Worm (Caenorhabditis elegans) whole organism, young adult: ENCODE results near the gene pigk-1.

Experiments used
- F22D6.2 ChIP-seq: sonication (generic microtip); optimal IDR thresholded peaks from 2 replicates; lab custom pipeline; 2016; ENCODE audit warnings: mild to moderate bottlenecking, missing genetic modification characterization, missing compliant biosample characterization
- F23B12.7 ChIP-seq: sonication (generic microtip); optimal IDR thresholded peaks from 2 replicates; lab custom pipeline; 2017; ENCODE audit warnings: missing genetic modification characterization, mild to moderate bottlenecking, missing compliant biosample characterization, antibody characterized with exemption, moderate library complexity; ENCODE audit not compliant: insufficient read depth
- F39B2.1 ChIP-seq: fragments of 200-800 bp; sonication (Bioruptor generic); IDR thresholded peaks from 2 replicates; pipeline ENCODE4 v1.3.6; 2022; ENCODE audit warnings: missing genetic modification reagents, missing genetic modification characterization, missing compliant biosample characterization
- F49E8.2 ChIP-seq: sonication (generic microtip); optimal IDR thresholded peaks from 3 replicates; lab custom pipeline; 2017; ENCODE audit warnings: missing genetic modification characterization, mild to moderate bottlenecking, missing compliant biosample characterization, antibody characterized with exemption, moderate library complexity; ENCODE audit not compliant: insufficient read depth
- T07F8.4 ChIP-seq: sonication (generic microtip); optimal IDR thresholded peaks from 2 replicates; lab custom pipeline; 2016; ENCODE audit warnings: mild to moderate bottlenecking, missing genetic modification characterization, moderate library complexity, missing compliant biosample characterization
- T26A5.8 ChIP-seq: sonication (generic microtip); optimal IDR thresholded peaks from 2 replicates; lab custom pipeline; 2016; ENCODE audit warnings: missing genetic modification characterization, missing compliant biosample characterization
- Y79H2A.3 ChIP-seq: fragments of 200-800 bp; sonication (Bioruptor generic); conservative IDR thresholded peaks from 2 replicates; pipeline ENCODE4 v1.3.6; 2022; ENCODE audit warnings: missing genetic modification reagents, missing genetic modification characterization, missing compliant biosample characterization
- ZK185.1 ChIP-seq: sonication (generic microtip); optimal IDR thresholded peaks from 2 replicates; lab custom pipeline; 2016; ENCODE audit warnings: mild to moderate bottlenecking, missing genetic modification characterization, missing compliant biosample characterization; ENCODE audit not compliant: poor library complexity, severe bottlenecking
- ama-1 ChIP-seq, 3 experiments: fragments of 150-350 bp in 1 of 3; sonication (generic microtip) in 2 of 3; optimal IDR thresholded peaks; 2 replicates each; lab custom pipeline; 2014 to 2018; ENCODE audit warnings: missing biosample characterization in 2 of 3, missing genetic modification characterization in 2 of 3, missing genetic modification reagents in 2 of 3
- attf-6 ChIP-seq: fragments of 200-800 bp; sonication (Bioruptor generic); IDR thresholded peaks from 2 replicates; pipeline ENCODE4 v1.3.6; 2022; ENCODE audit warnings: missing genetic modification reagents, missing genetic modification characterization, missing compliant biosample characterization
- bed-1 ChIP-seq: fragments of 200-800 bp; sonication (Bioruptor generic); IDR thresholded peaks from 2 replicates; pipeline ENCODE4 v1.3.6; 2022; ENCODE audit warnings: missing genetic modification reagents, missing genetic modification characterization, missing compliant biosample characterization
- bed-2 ChIP-seq: fragments of 200-800 bp; sonication (Bioruptor generic); IDR thresholded peaks from 2 replicates; pipeline ENCODE4 v1.3.6; 2022; ENCODE audit warnings: missing genetic modification reagents, missing genetic modification characterization, missing compliant biosample characterization
- ccch-3 ChIP-seq: fragments of 200-800 bp; sonication (Bioruptor generic); optimal IDR thresholded peaks from 2 replicates; lab custom pipeline; 2018; ENCODE audit warnings: mild to moderate bottlenecking, missing genetic modification characterization, missing compliant biosample characterization
- cebp-1 ChIP-seq, 2 experiments: fragments of 200-800 bp in 1 of 2; sonication (Bioruptor generic) in 1 of 2; sonication (generic microtip) in 1 of 2; IDR thresholded peaks in 1 of 2; optimal IDR thresholded peaks in 1 of 2; 2 replicates each; pipeline versions ENCODE4 v1.3.6 to Lab custom; 2017 to 2022; ENCODE audit warnings: missing compliant biosample characterization in 2 of 2, missing genetic modification characterization in 2 of 2, mild to moderate bottlenecking in 1 of 2, missing genetic modification reagents in 1 of 2, moderate library complexity in 1 of 2
- ceh-91 ChIP-seq: fragments of 200-800 bp; sonication (Bioruptor generic); IDR thresholded peaks from 2 replicates; pipeline ENCODE4 v1.3.6; 2022; ENCODE audit warnings: missing genetic modification reagents, missing genetic modification characterization, missing compliant biosample characterization
- dox-1 ChIP-seq: fragments of 200-800 bp; sonication (Bioruptor generic); IDR thresholded peaks from 2 replicates; pipeline ENCODE4 v1.3.6; 2022; ENCODE audit warnings: missing genetic modification reagents, missing genetic modification characterization, missing compliant biosample characterization
- dpff-1 ChIP-seq: sonication (generic microtip); optimal IDR thresholded peaks from 2 replicates; lab custom pipeline; 2017; ENCODE audit warnings: mild to moderate bottlenecking, missing genetic modification characterization, missing compliant biosample characterization
- egl-18 ChIP-seq: fragments of 200-800 bp; sonication (Bioruptor generic); IDR thresholded peaks from 2 replicates; pipeline ENCODE4 v1.3.6; 2022; ENCODE audit warnings: missing genetic modification reagents, missing genetic modification characterization, missing compliant biosample characterization
- ets-4 ChIP-seq: fragments of 200-800 bp; sonication (Bioruptor generic); optimal IDR thresholded peaks from 2 replicates; lab custom pipeline; 2018; ENCODE audit warnings: mild to moderate bottlenecking, missing genetic modification characterization, missing compliant biosample characterization
- fkh-3 ChIP-seq: sonication (generic microtip); optimal IDR thresholded peaks from 2 replicates; lab custom pipeline; 2016; ENCODE audit warnings: mild to moderate bottlenecking, missing genetic modification characterization, missing compliant biosample characterization
- gei-17 ChIP-seq: fragments of 200-800 bp; sonication (Bioruptor generic); optimal IDR thresholded peaks from 2 replicates; lab custom pipeline; 2018; ENCODE audit warnings: mild to moderate bottlenecking, missing genetic modification characterization, missing compliant biosample characterization
- hlh-12 ChIP-seq: sonication (generic microtip); optimal IDR thresholded peaks from 2 replicates; lab custom pipeline; 2016; ENCODE audit warnings: missing genetic modification characterization, missing compliant biosample characterization
- hmg-20 ChIP-seq: fragments of 200-800 bp; sonication (Bioruptor generic); IDR thresholded peaks from 2 replicates; pipeline ENCODE4 v1.3.6; 2022; ENCODE audit warnings: missing genetic modification reagents, missing genetic modification characterization, missing compliant biosample characterization
- lin-35 ChIP-seq, 3 experiments: fragments of 150-350 bp in 2 of 3; sonication (generic microtip) in 1 of 3; optimal IDR thresholded peaks; 2 replicates each; lab custom pipeline; 2014 to 2018; ENCODE audit warnings: missing biosample characterization in 3 of 3, missing genetic modification characterization in 3 of 3, missing genetic modification reagents in 3 of 3
- madf-3 ChIP-seq: fragments of 200-800 bp; sonication (Bioruptor generic); IDR thresholded peaks from 2 replicates; pipeline ENCODE4 v1.3.6; 2022; ENCODE audit warnings: missing genetic modification reagents, missing genetic modification characterization, missing compliant biosample characterization
- mcd-1 ChIP-seq: fragments of 200-800 bp; sonication (Bioruptor generic); IDR thresholded peaks from 2 replicates; pipeline ENCODE4 v1.3.6; 2022; ENCODE audit warnings: missing genetic modification reagents, missing genetic modification characterization, missing compliant biosample characterization
- mel-28 ChIP-seq: sonication (generic microtip); optimal IDR thresholded peaks from 2 replicates; lab custom pipeline; 2016; ENCODE audit warnings: borderline replicate concordance, mild to moderate bottlenecking, missing genetic modification characterization, missing compliant biosample characterization
- nfyb-1 ChIP-seq: fragments of 200-800 bp; sonication (Bioruptor generic); IDR thresholded peaks from 2 replicates; pipeline ENCODE4 v1.3.6; 2022; ENCODE audit warnings: missing genetic modification reagents, missing genetic modification characterization, missing compliant biosample characterization
- nhr-179 ChIP-seq: sonication (generic microtip); optimal IDR thresholded peaks from 2 replicates; lab custom pipeline; 2016; ENCODE audit warnings: mild to moderate bottlenecking, missing genetic modification characterization, missing compliant biosample characterization
- nhr-27 ChIP-seq: fragments of 200-800 bp; sonication (Bioruptor generic); optimal IDR thresholded peaks from 2 replicates; lab custom pipeline; 2018; ENCODE audit warnings: mild to moderate bottlenecking, missing genetic modification characterization, moderate library complexity, missing compliant biosample characterization
- pbrm-1 ChIP-seq: fragments of 200-800 bp; sonication (Bioruptor generic); IDR thresholded peaks from 2 replicates; pipeline ENCODE4 v1.3.6; 2022; ENCODE audit warnings: missing genetic modification reagents, missing genetic modification characterization, missing compliant biosample characterization
- rcor-1 ChIP-seq: fragments of 200-800 bp; sonication (Bioruptor generic); IDR thresholded peaks from 2 replicates; pipeline ENCODE4 v1.3.6; 2022; ENCODE audit warnings: missing genetic modification reagents, missing genetic modification characterization, missing compliant biosample characterization
- snpc-4 ChIP-seq, 5 experiments: fragments of 150-350 bp in 1 of 5; sonication (generic microtip) in 4 of 5; optimal IDR thresholded peaks; 2 replicates each; lab custom pipeline; 2014 to 2018; ENCODE audit warnings: missing genetic modification characterization in 5 of 5, missing biosample characterization in 3 of 5, antibody characterized with exemption in 2 of 5, mild to moderate bottlenecking in 2 of 5, missing compliant biosample characterization in 2 of 5, missing genotype in 2 of 5, moderate library complexity in 2 of 5, missing genetic modification reagents in 1 of 5
- sptf-2 ChIP-seq: fragments of 200-800 bp; sonication (Bioruptor generic); optimal IDR thresholded peaks from 2 replicates; lab custom pipeline; 2018; ENCODE audit warnings: mild to moderate bottlenecking, missing genetic modification characterization, missing compliant biosample characterization
- tlf-1 ChIP-seq: fragments of 200-800 bp; sonication (Bioruptor generic); optimal IDR thresholded peaks from 2 replicates; lab custom pipeline; 2018; ENCODE audit warnings: mild to moderate bottlenecking, missing genetic modification characterization, missing compliant biosample characterization
- unc-130 ChIP-seq: sonication (generic microtip); optimal IDR thresholded peaks from 2 replicates; lab custom pipeline; 2016; ENCODE audit warnings: missing genetic modification reagents, missing genetic modification characterization, missing compliant biosample characterization
- xnd-1 ChIP-seq: sonication (generic microtip); optimal IDR thresholded peaks from 2 replicates; lab custom pipeline; 2016; ENCODE audit warnings: missing genotype, missing genetic modification reagents, missing genetic modification characterization, missing compliant biosample characterization

Gene pigk-1

ce11 chrIV:11102608-11103007 is 7.2 kb downstream of the pigk-1 start, which contains the start of gene srlf-17 (continued):
- TF ChIP-seq Y79H2A.3 (GFP tag; lab: Robert Waterston, UW), result no peak
- TF ChIP-seq sptf-2 (GFP tag; lab: Kevin White, UChicago), result no peak
- no peak for TF ChIP-seq mel-28 (tag; lab: Kevin White, UChicago)
- TF ChIP-seq F22D6.2 (tag; lab: Kevin White, UChicago), result no peak
- no peak for TF ChIP-seq nfyb-1 (GFP tag; lab: Robert Waterston, UW)
- TF ChIP-seq, all 124 proteins: peak for 0

ce11 chrIV:11101383-11101782 is 8.4 kb downstream of the pigk-1 start, which contains the start of gene srlf-18:
TSS of gene srlf-18 (minus strand) at chrIV:11101483.
- no peak for TF ChIP-seq rcor-1

- TF ChIP-seq fkh-3 (tag; lab: Kevin White, UChicago), result no peak
- TF ChIP-seq F23B12.7 (tag; lab: Kevin White, UChicago), result no peak
- no peak for TF ChIP-seq unc-130 (GFP tag; lab: Kevin White, UChicago)
- TF ChIP-seq mcd-1 (GFP tag; lab: Robert Waterston, UW), result no peak
- no peak for TF ChIP-seq bed-1 (GFP tag; lab: Robert Waterston, UW)
- TF ChIP-seq F49E8.2 (tag; lab: Kevin White, UChicago), result no peak
- TF ChIP-seq hlh-12 (tag; lab: Kevin White, UChicago), result no peak
- TF ChIP-seq dox-1 (GFP tag; lab: Robert Waterston, UW), result no peak
- TF ChIP-seq ama-1 (optimal IDR thresholded peaks at IDR 0.05; lab: Kevin White, UChicago), result no peak
- no peak for TF ChIP-seq ama-1 (GFP tag; optimal IDR thresholded peaks at IDR 0.05; lab: Kevin White, UChicago)
- TF ChIP-seq bed-2 (GFP tag; lab: Robert Waterston, UW), result no peak
- no peak for TF ChIP-seq ets-4 (GFP tag; lab: Kevin White, UChicago)
Observed at ce11 chrIV:11100271-11100670, 9.5 kb downstream of the pigk-1 start, which contains the start of gene str-3. TSS of gene str-3 (minus strand) at chrIV:11100371.

ce11 chrIV:11097795-11098194 is 12.0 kb downstream of the pigk-1 start, which contains the start of gene M7.12:
TSS of gene M7.12 (minus strand) at chrIV:11097982.
- TF ChIP-seq nhr-27 (tag; lab: Kevin White, UChicago), result no peak
- no peak for TF ChIP-seq ama-1 (optimal IDR thresholded peaks at IDR 0.05; lab: Kevin White, UChicago)
- TF ChIP-seq ama-1 (GFP tag; optimal IDR thresholded peaks at IDR 0.05; lab: Kevin White, UChicago), result no peak
- no peak for TF ChIP-seq lin-35 (GFP tag; optimal IDR thresholded peaks at IDR 0.05; lab: Kevin White, UChicago)
- TF ChIP-seq madf-3, result no peak
- TF ChIP-seq ets-4 (GFP tag; lab: Kevin White, UChicago), result no peak
- TF ChIP-seq tlf-1 (GFP tag; lab: Kevin White, UChicago), result no peak
- no peak for TF ChIP-seq ZK185.1 (tag; lab: Kevin White, UChicago)
- no peak for TF ChIP-seq mcd-1 (GFP tag; lab: Robert Waterston, UW)
- no peak for TF ChIP-seq F22D6.2 (tag; lab: Kevin White, UChicago)

- TF ChIP-seq ccch-3 (no peak), snpc-4 (GFP tag; optimal IDR thresholded peaks at IDR 0.05; lab: Kevin White, UChicago) (no peak), snpc-4 (tag; optimal IDR thresholded peaks at IDR 0.05; lab: Kevin White, UChicago) (no peak), gei-17 (GFP tag; lab: Kevin White, UChicago) (no peak), egl-18 (no peak), xnd-1 (no peak)
- TF ChIP-seq, all 124 proteins: peak for 0
Observed at ce11 chrIV:11094974-11095373, 14.8 kb downstream of the pigk-1 start, which contains the start of gene M7.8. TSS of gene M7.8 (minus strand) at chrIV:11095085.

- TF ChIP-seq nhr-179 (tag; lab: Kevin White, UChicago) (no peak), attf-6 (GFP tag; lab: Robert Waterston, UW) (no peak), T26A5.8 (no peak), pbrm-1 (GFP tag; lab: Robert Waterston, UW) (no peak), dpff-1 (tag; lab: Kevin White, UChicago) (no peak), dox-1 (GFP tag; lab: Robert Waterston, UW) (no peak), T07F8.4 (no peak), hmg-20 (GFP tag; lab: Robert Waterston, UW) (no peak), cebp-1 (GFP tag; IDR thresholded peaks at IDR 0.05; lab: Robert Waterston, UW) (no peak), cebp-1 (tag; optimal IDR thresholded peaks at IDR 0.05; lab: Kevin White, UChicago) (no peak), ets-4 (GFP tag; lab: Kevin White, UChicago) (no peak), F39B2.1 (GFP tag; lab: Robert Waterston, UW) (no peak), ceh-91 (GFP tag; lab: Robert Waterston, UW) (no peak)
- TF ChIP-seq, all 124 proteins: peak for 0
Observed at ce11 chrIV:11094052-11094451, 15.8 kb downstream of the pigk-1 start.
